Worm (Caenorhabditis elegans) whole organism, late embryonic: ENCODE data around the gene T02H6.11.

ENCODE experiments used
- C08G9.2 ChIP-seq: sonication (generic microtip); optimal IDR thresholded peaks from 2 replicates; lab custom pipeline; 2016; ENCODE audit warnings: mild to moderate bottlenecking, missing genetic modification characterization, moderate library complexity, missing compliant biosample characterization
- fkh-10 ChIP-seq: fragments of 150-350 bp; optimal IDR thresholded peaks from 2 replicates; lab custom pipeline; 2014; ENCODE audit warnings: missing biosample characterization, missing genetic modification reagents, missing genetic modification characterization
- hlh-6 ChIP-seq: sonication (generic microtip); optimal IDR thresholded peaks from 2 replicates; lab custom pipeline; 2016; ENCODE audit warnings: missing genotype, missing genetic modification characterization, missing compliant biosample characterization
- lin-11 ChIP-seq: fragments of 200-800 bp; sonication (Bioruptor generic); optimal IDR thresholded peaks from 2 replicates; lab custom pipeline; 2018; ENCODE audit warnings: mild to moderate bottlenecking, missing genetic modification characterization, missing compliant biosample characterization
- madf-2 ChIP-seq: sonication (generic microtip); optimal IDR thresholded peaks from 2 replicates; lab custom pipeline; 2017; ENCODE audit warnings: missing genetic modification characterization, missing compliant biosample characterization
- pat-9 ChIP-seq: fragments of 200-800 bp; sonication (Bioruptor generic); optimal IDR thresholded peaks from 2 replicates; lab custom pipeline; 2018; ENCODE audit warnings: mild to moderate bottlenecking, missing genetic modification characterization, moderate library complexity, missing compliant biosample characterization
- sdc-2 ChIP-seq: sonication (generic microtip); optimal IDR thresholded peaks from 2 replicates; lab custom pipeline; 2016; ENCODE audit warnings: missing genotype, missing genetic modification characterization, missing compliant biosample characterization
- sox-2 ChIP-seq: fragments of 200-800 bp; sonication (Bioruptor generic); IDR thresholded peaks from 2 replicates; pipeline ENCODE4 v1.3.6; 2022; ENCODE audit warnings: missing genetic modification reagents, missing genetic modification characterization, missing compliant biosample characterization

DNA sequence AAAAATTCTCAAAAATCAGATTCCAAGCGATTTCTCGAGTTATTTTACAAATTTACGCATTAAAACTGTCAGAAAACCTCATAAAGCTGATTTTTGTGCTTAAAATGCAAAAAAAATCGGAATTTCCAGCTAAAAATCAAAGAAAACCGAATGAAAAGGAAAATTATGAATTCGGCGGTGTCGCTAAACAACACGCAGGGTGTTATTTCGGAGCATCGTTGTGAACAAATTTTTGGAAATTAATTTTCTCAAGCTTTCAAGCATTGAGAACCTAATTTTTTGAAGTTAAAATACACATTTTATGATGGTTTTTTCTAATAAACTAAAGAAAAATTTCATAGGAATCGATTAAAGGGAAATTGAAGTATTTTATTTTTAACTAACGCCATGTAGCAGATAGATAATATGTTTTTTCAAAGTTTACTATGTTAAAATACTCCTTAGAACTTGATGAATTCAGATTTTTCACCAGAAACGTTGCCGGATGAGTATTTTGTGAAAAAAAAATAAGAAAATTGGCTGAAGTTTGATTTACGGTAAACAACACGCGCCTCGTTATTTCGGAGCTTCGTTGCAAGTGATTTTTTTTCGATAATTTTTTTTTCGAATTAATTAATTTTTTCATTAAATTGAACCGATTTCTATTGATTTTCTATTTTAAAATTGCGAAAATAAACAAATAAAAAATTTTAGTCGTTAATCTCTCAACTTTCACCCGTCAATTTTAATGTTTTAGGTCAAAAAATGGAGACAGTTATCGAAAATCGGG is 630 bp upstream of the T02H6.11 start, which contains the start of gene thoc-1:
- no peak for TF ChIP-seq lin-11 (tag; lab: Kevin White, UChicago)
- TF ChIP-seq fkh-10 (GFP tag; lab: Kevin White, UChicago) = no peak
- no peak for TF ChIP-seq sox-2 (GFP tag; lab: Robert Waterston, UW)
- TF ChIP-seq madf-2 (tag; lab: Kevin White, UChicago) = no peak
- TF ChIP-seq pat-9 (tag; lab: Kevin White, UChicago) = no peak
- TF ChIP-seq hlh-6 (tag; lab: Kevin White, UChicago) = no peak
- TF ChIP-seq sdc-2 (tag; lab: Kevin White, UChicago) = no peak
- TF ChIP-seq C08G9.2 (tag; lab: Kevin White, UChicago) = no peak
